Worm (Caenorhabditis elegans) whole organism, midembryonic: ENCODE results near the gene srh-178.

Experiments used
- T22C8.4 ChIP-seq: fragments of 200-800 bp; sonication (Bioruptor generic); IDR thresholded peaks from 2 replicates; pipeline ENCODE4 v1.3.6; 2022; ENCODE audit warnings: missing genetic modification characterization, missing compliant biosample characterization
- cog-1 ChIP-seq: sonication (generic microtip); optimal IDR thresholded peaks from 2 replicates; lab custom pipeline; 2016; ENCODE audit warnings: missing genetic modification characterization, missing compliant biosample characterization
- flt-1 ChIP-seq: fragments of 200-800 bp; sonication (Bioruptor generic); IDR thresholded peaks from 2 replicates; pipeline ENCODE4 v1.3.6; 2022; ENCODE audit warnings: missing genetic modification characterization, missing compliant biosample characterization
- klf-2 ChIP-seq: fragments of 200-800 bp; sonication (Bioruptor generic); conservative IDR thresholded peaks from 2 replicates; pipeline ENCODE4 v1.3.6; 2022; ENCODE audit warnings: missing genetic modification reagents, missing genetic modification characterization, missing compliant biosample characterization
- med-1 ChIP-seq: sonication (generic microtip); optimal IDR thresholded peaks from 2 replicates; lab custom pipeline; 2017; ENCODE audit warnings: missing genetic modification characterization, mild to moderate bottlenecking, missing compliant biosample characterization, antibody characterized with exemption, missing genetic modification reagents; ENCODE audit not compliant: insufficient read depth
- ref-1 ChIP-seq: fragments of 200-800 bp; sonication (Bioruptor generic); conservative IDR thresholded peaks from 2 replicates; pipeline ENCODE4 v1.3.6; 2022; ENCODE audit warnings: missing genetic modification reagents, missing genetic modification characterization, missing compliant biosample characterization
- tab-1 ChIP-seq: fragments of 200-800 bp; sonication (Bioruptor generic); IDR thresholded peaks from 2 replicates; pipeline ENCODE4 v1.3.6; 2022; ENCODE audit warnings: missing genetic modification characterization, missing compliant biosample characterization
- ztf-23 ChIP-seq: fragments of 200-800 bp; sonication (Bioruptor generic); IDR thresholded peaks from 2 replicates; pipeline ENCODE4 v1.3.6; 2022; ENCODE audit warnings: missing genetic modification reagents, missing genetic modification characterization, missing compliant biosample characterization
- ztf-29 ChIP-seq: fragments of 200-800 bp; sonication (Bioruptor generic); IDR thresholded peaks from 2 replicates; pipeline ENCODE4 v1.3.6; 2022; ENCODE audit warnings: missing genetic modification reagents, missing genetic modification characterization, missing compliant biosample characterization

The srh-178 gene

ce11 chrV:18434961-18435360, 45.2 kb downstream of the srh-178 start, which contains the start of gene ZK262.20:
Gene ZK262.20 (minus strand): TSS chrV:18435061.
- no peak for TF ChIP-seq ztf-23 (GFP tag; lab: Robert Waterston, UW)
- TF ChIP-seq flt-1 (GFP tag; lab: Robert Waterston, UW) = no peak
- no peak for TF ChIP-seq ref-1
- no peak for TF ChIP-seq klf-2
- no peak for TF ChIP-seq ztf-29 (GFP tag; lab: Robert Waterston, UW)
- no peak for TF ChIP-seq T22C8.4
- TF ChIP-seq med-1 (GFP tag; lab: Kevin White, UChicago) = no peak
- no peak for TF ChIP-seq tab-1
- no peak for TF ChIP-seq cog-1

- TF ChIP-seq med-1 (GFP tag; lab: Kevin White, UChicago) = no peak
- no peak for TF ChIP-seq flt-1 (GFP tag; lab: Robert Waterston, UW)
- TF ChIP-seq cog-1 = no peak
- TF ChIP-seq klf-2 = no peak
- no peak for TF ChIP-seq ztf-29 (GFP tag; lab: Robert Waterston, UW)
- no peak for TF ChIP-seq ztf-23 (GFP tag; lab: Robert Waterston, UW)
- no peak for TF ChIP-seq ref-1
- TF ChIP-seq T22C8.4 = no peak
- TF ChIP-seq tab-1 = no peak
These were observed 48.7 kb downstream of the srh-178 start, which contains the start of gene srw-82 for ce11 chrV:18431450-18431849. Gene srw-82 (plus strand): TSS chrV:18431750.

ce11 chrV:18430826-18431225, 49.3 kb downstream of the srh-178 start:
- TF ChIP-seq tab-1 (no peak), ztf-29 (GFP tag; lab: Robert Waterston, UW) (no peak), T22C8.4 (no peak), cog-1 (no peak), flt-1 (GFP tag; lab: Robert Waterston, UW) (no peak), klf-2 (no peak), med-1 (GFP tag; lab: Kevin White, UChicago) (no peak), ref-1 (no peak), ztf-23 (GFP tag; lab: Robert Waterston, UW) (no peak)
